Worm (Caenorhabditis elegans): ENCODE data around the gene tram-1.

The tram-1 gene

DNA sequence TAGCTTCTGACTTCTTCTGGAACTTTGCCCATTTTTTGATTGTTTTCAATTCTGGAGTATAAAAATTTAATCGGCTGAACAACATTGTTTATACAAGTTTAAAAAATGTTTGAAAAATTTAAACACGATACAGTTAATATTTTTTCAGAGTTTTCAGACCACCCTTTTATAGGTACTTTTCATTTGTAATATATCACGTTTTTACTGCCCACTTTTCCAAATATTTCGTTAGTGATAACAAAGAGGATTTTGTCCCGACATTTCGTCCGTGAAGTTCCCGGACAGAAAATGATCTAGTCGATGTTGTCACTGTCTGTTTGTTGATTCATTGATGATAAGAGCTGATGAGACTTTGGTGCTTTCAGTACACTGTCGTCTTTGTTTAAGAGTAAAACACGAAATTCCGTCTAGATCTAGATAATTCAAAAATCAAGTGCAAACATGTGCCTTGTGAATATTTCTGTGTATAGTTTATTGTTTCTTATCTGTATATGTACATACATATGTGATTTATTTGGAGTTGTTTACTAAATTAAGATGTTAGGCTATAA is 14.3 kb upstream of the tram-1 start, which contains the start of gene ech-9:
ech-9 (minus strand) TSS at position 51 of the 551 bp plus-strand sequence.
- TF ChIP-seq Y75B8A.6 (GFP tag; IDR thresholded peaks at IDR 0.05) (0 out of 2 replicates have a peak, but pooled peaks have one; percentile 21), php-3 (GFP tag; IDR thresholded peaks at IDR 0.05) (no peak), mdt-29 (GFP tag; IDR thresholded peaks at IDR 0.05) (no peak), daf-16 (GFP tag; optimal IDR thresholded peaks at IDR 0.05) (no peak), daf-16 (tag; optimal IDR thresholded peaks at IDR 0.05) (peak; percentile 54), nhr-28 (tag; optimal IDR thresholded peaks at IDR 0.05) (peak; percentile 13), hlh-11 (tag; optimal IDR thresholded peaks at IDR 0.05) (peak; percentile 2), fkh-10 (GFP tag; optimal IDR thresholded peaks at IDR 0.05) (no peak), R02D3.7 (tag; optimal IDR thresholded peaks at IDR 0.05) (no peak), pqm-1 (tag; optimal IDR thresholded peaks at IDR 0.05) (peak; percentile 30), Y48G9A.11 (GFP tag; IDR thresholded peaks at IDR 0.05) (no peak)

DNA sequence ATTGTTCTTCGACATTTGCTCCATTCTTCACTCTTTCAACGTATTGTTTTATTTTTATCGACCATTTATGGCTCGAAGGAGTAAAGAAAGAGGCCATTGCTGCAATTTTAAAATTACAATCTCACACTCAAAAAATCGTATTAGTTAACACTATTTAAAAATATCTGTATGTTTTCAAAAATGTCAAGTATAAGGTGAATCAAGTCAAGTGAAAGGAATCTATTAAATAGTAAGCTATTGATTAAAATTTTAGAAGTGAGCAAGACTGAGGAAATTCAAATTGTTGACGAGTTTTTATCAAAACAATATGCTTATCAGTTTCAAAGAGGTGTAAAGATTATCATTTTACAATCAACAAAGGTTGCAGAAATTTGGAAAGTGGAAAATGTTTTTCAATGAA is 11.4 kb upstream of the tram-1 start, which contains the start of gene F01G10.4:
F01G10.4 (minus strand) TSS at position 101 of the 400 bp plus-strand sequence.
- no peak for TF ChIP-seq lin-1 (GFP tag; IDR thresholded peaks at IDR 0.05)
- TF ChIP-seq sdz-12 (GFP tag; optimal IDR thresholded peaks at IDR 0.05): no peak
- TF ChIP-seq tra-1 (GFP tag; IDR thresholded peaks at IDR 0.05): no peak

DNA sequence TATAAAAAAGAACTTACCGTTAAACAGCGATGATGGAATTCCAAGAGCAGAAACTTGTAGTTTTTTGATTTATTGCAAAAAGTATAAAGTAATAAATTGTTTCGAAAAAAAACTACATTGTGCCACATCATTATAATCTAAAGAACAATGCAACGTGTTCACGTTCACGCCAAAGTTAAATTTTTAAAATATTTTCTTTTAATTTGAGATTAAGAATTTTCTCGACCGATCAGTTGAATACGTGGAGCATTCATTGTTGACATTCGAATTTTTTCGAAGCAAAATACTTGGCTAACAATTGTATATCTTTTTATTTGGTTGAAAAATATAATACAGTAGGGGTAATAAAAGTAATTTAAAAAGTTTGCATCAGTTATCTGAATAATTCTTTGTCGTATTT is 9.9 kb upstream of the tram-1 start, which contains the start of gene F01G10.5:
F01G10.5 (minus strand) TSS at position 101 of the 400 bp plus-strand sequence.
- no peak for TF ChIP-seq dmd-8 (GFP tag; IDR thresholded peaks at IDR 0.05)

DNA sequence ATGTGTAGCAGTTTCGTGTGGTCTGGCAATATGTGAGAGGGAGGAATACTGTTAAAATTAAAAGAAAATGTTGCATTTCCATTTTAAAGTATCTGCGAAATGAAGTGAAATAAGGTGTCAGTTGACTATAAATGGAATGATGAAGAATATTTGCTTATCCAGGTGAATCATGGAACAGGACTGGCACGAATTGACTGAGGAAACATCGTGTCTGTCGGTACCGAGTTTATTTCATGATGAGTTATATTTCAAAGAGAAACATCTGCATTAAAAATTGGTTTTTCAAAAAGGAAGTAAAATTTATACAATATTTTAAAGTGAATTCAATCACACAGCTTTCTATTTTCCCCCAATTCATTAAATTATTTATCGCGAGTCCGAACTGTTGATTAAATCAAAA is 6.4 kb upstream of the tram-1 start, which contains the start of gene F01G10.6:
F01G10.6 (minus strand) TSS at position 101 of the 400 bp plus-strand sequence.
- no peak for TF ChIP-seq mes-2 (tag; optimal IDR thresholded peaks at IDR 0.05; ENCODE audit: poor library complexity, severe bottlenecking)
- no peak for TF ChIP-seq lin-39 (tag; optimal IDR thresholded peaks at IDR 0.05)
- no peak for TF ChIP-seq lsy-2 (tag; optimal IDR thresholded peaks at IDR 0.05)
- no peak for TF ChIP-seq cey-2 (tag; optimal IDR thresholded peaks at IDR 0.05; ENCODE audit: borderline replicate concordance, insufficient read depth)
- no peak for TF ChIP-seq snpc-4 (tag; optimal IDR thresholded peaks at IDR 0.05)
- no peak for TF ChIP-seq nhr-102 (tag; optimal IDR thresholded peaks at IDR 0.05)
- no peak for TF ChIP-seq pha-4 (GFP tag; IDR thresholded peaks at IDR 0.05)
- no peak for TF ChIP-seq pha-4 (tag; optimal IDR thresholded peaks at IDR 0.05)
- no peak for TF ChIP-seq ceh-20 (GFP tag; IDR thresholded peaks at IDR 0.05)
- TF ChIP-seq lin-29 (GFP tag; IDR thresholded peaks at IDR 0.05): no peak
- TF ChIP-seq unc-39 (tag; optimal IDR thresholded peaks at IDR 0.05): no peak
- no peak for TF ChIP-seq zip-11 (GFP tag; IDR thresholded peaks at IDR 0.05)
- TF ChIP-seq mdt-29 (GFP tag; IDR thresholded peaks at IDR 0.05): no peak
- no peak for TF ChIP-seq F37D6.2 (tag; optimal IDR thresholded peaks at IDR 0.05)
- no peak for TF ChIP-seq D1046.2 (GFP tag; IDR thresholded peaks at IDR 0.05)
- TF ChIP-seq gei-8 (GFP tag; optimal IDR thresholded peaks at IDR 0.05): no peak

DNA sequence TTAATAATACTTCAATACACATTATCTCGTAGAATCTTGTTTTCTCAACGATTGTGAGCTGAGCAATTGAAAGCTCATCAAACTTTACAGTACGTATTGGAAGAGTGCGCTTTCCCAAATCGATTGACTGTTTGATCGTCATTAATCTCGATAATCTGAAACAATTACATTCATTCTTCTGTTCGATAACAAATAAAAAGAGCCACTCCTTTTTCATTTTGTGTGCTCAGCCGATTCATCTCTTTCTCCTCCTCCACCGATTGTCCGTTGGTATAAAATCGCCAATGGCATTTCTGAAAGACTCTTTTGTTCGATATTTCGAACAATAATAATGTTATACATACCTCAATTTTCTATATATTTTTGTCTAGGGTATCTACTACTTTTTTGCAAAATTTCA is 2.6 kb upstream of the tram-1 start, which contains the start of gene nas-12:
nas-12 (plus strand) TSS at position 301 of the 400 bp plus-strand sequence.
- TF ChIP-seq lir-3 (tag; optimal IDR thresholded peaks at IDR 0.05) (no peak), ama-1 (optimal IDR thresholded peaks at IDR 0.05) (no peak), nhr-25 (tag; optimal IDR thresholded peaks at IDR 0.05; ENCODE audit: borderline replicate concordance, insufficient read depth) (no peak), madf-9 (GFP tag; conservative IDR thresholded peaks at IDR 0.05) (no peak), nhr-48 (tag; optimal IDR thresholded peaks at IDR 0.05) (no peak), ceh-82 (tag; optimal IDR thresholded peaks at IDR 0.05) (no peak), nhr-10 (tag; optimal IDR thresholded peaks at IDR 0.05) (no peak), arid-1 (GFP tag; conservative IDR thresholded peaks at IDR 0.05) (no peak)

Measured in whole organism, L4 larva.